Fruit fly (Drosophila melanogaster) whole organism, embryonic: ENCODE results near the gene Nepl21.
A peak's percentile ranks its signal among the peaks of the same experiment; 100 is the strongest.

ENCODE experiments used
- ATbp ChIP-seq: fragments of 200-800 bp; sonication (Bioruptor generic); optimal IDR thresholded peaks from 2 replicates; lab custom pipeline; 2017; ENCODE audit warnings: missing biosample characterization, mild to moderate bottlenecking, missing genetic modification characterization, missing genetic modification reagents
- Adf1 ChIP-seq: fragments of 200-800 bp; sonication (Bioruptor generic); IDR thresholded peaks from 2 replicates; pipeline ENCODE4 v1.3.6; 2022; ENCODE audit warnings: missing biosample characterization, missing genetic modification characterization
- Bdp1 ChIP-seq: fragments of 200-800 bp; sonication (Bioruptor generic); optimal IDR thresholded peaks from 3 replicates; lab custom pipeline; 2016; ENCODE audit warnings: missing biosample characterization, missing genetic modification characterization
- Blimp-1 ChIP-seq: fragments of 200-800 bp; sonication (Bioruptor generic); optimal IDR thresholded peaks from 3 replicates; lab custom pipeline; 2018; ENCODE audit warnings: missing biosample characterization, missing genetic modification characterization, mild to moderate bottlenecking, moderate library complexity, missing genetic modification reagents
- CG12219 ChIP-seq: fragments of 200-800 bp; sonication (Bioruptor generic); optimal IDR thresholded peaks from 3 replicates; lab custom pipeline; 2018; ENCODE audit warnings: missing biosample characterization, mild to moderate bottlenecking, missing genetic modification characterization
- CG14050 ChIP-seq: fragments of 200-800 bp; sonication (Bioruptor generic); IDR thresholded peaks from 3 replicates; pipeline ENCODE4 v1.3.6; 2022; ENCODE audit warnings: missing biosample characterization, missing genetic modification characterization
- CG15479 ChIP-seq: fragments of 200-800 bp; sonication (Bioruptor generic); optimal IDR thresholded peaks from 3 replicates; lab custom pipeline; 2019; ENCODE audit warnings: missing biosample characterization, mild to moderate bottlenecking, missing genetic modification characterization, moderate library complexity
- CG2199 ChIP-seq: fragments of 200-800 bp; sonication (Bioruptor generic); IDR thresholded peaks from 3 replicates; pipeline ENCODE4 v1.3.6; 2022; ENCODE audit warnings: missing biosample characterization, missing genetic modification characterization
- CG34376 ChIP-seq: fragments of 200-800 bp; sonication (Bioruptor generic); optimal IDR thresholded peaks from 2 replicates; lab custom pipeline; 2018; ENCODE audit warnings: missing biosample characterization, mild to moderate bottlenecking, missing genetic modification characterization
- CG4360 ChIP-seq: fragments of 200-800 bp; sonication (Bioruptor generic); IDR thresholded peaks from 2 replicates; pipeline ENCODE4 v1.3.6; 2022; ENCODE audit warnings: missing biosample characterization, missing genetic modification characterization
- CG7357 ChIP-seq: fragments of 200-800 bp; sonication (Bioruptor generic); IDR thresholded peaks from 3 replicates; pipeline ENCODE4 v1.3.6; 2022; ENCODE audit warnings: missing biosample characterization, missing genetic modification characterization
- CG7839 ChIP-seq: fragments of 200-800 bp; sonication (Bioruptor generic); optimal IDR thresholded peaks from 3 replicates; lab custom pipeline; 2018; ENCODE audit warnings: missing biosample characterization, mild to moderate bottlenecking, missing genetic modification characterization, moderate library complexity
- CG7963 ChIP-seq: fragments of 200-800 bp; sonication (Bioruptor generic); IDR thresholded peaks from 3 replicates; pipeline ENCODE4 v1.3.6; 2022; ENCODE audit warnings: missing biosample characterization, missing genetic modification characterization; ENCODE audit not compliant: partially characterized antibody
- CG9727 ChIP-seq: fragments of 200-800 bp; sonication (Bioruptor generic); optimal IDR thresholded peaks from 3 replicates; lab custom pipeline; 2017; ENCODE audit warnings: missing biosample characterization, mild to moderate bottlenecking, missing genetic modification characterization
- D ChIP-seq, 2 experiments: fragments of 200-800 bp in 1 of 2; fragments of >200 bp in 1 of 2; sonication (Bioruptor generic) in 1 of 2; optimal IDR thresholded peaks; 2 replicates in 1 of 2; 3 replicates in 1 of 2; lab custom pipeline; 2017; ENCODE audit warnings: mild to moderate bottlenecking in 1 of 2, missing biosample characterization in 1 of 2, missing genetic modification characterization in 1 of 2, missing genetic modification reagents in 1 of 2
- D19B ChIP-seq: fragments of 200-800 bp; sonication (Bioruptor generic); optimal IDR thresholded peaks from 2 replicates; lab custom pipeline; 2017; ENCODE audit warnings: missing biosample characterization, mild to moderate bottlenecking, missing genetic modification characterization
- GATAe ChIP-seq: fragments of 200-800 bp; sonication (Bioruptor generic); conservative IDR thresholded peaks from 2 replicates; pipeline ENCODE4 v1.3.6; 2022; ENCODE audit warnings: missing biosample characterization, missing genetic modification characterization
- Hand ChIP-seq: fragments of 200-800 bp; sonication (Bioruptor generic); optimal IDR thresholded peaks from 2 replicates; lab custom pipeline; 2017; ENCODE audit warnings: mild to moderate bottlenecking, missing biosample characterization, missing genetic modification reagents, missing genetic modification characterization
- HmgD ChIP-seq: fragments of 200-800 bp; sonication (Bioruptor generic); optimal IDR thresholded peaks from 3 replicates; lab custom pipeline; 2016; ENCODE audit warnings: missing biosample characterization, missing genetic modification characterization
- HmgZ ChIP-seq: fragments of 200-800 bp; sonication (Bioruptor generic); optimal IDR thresholded peaks from 2 replicates; lab custom pipeline; 2018; ENCODE audit warnings: missing biosample characterization, mild to moderate bottlenecking, missing genetic modification characterization
- Med ChIP-seq: fragments of 200-800 bp; sonication (Bioruptor generic); peaks from one replicate; lab custom pipeline; 2016; ENCODE audit warnings: missing biosample characterization, missing genetic modification characterization, mild to moderate bottlenecking, inconsistent platforms, moderate library complexity
- Nf-YA ChIP-seq: fragments of 200-800 bp; sonication (Bioruptor generic); IDR thresholded peaks from 2 replicates; pipeline ENCODE4 v1.3.6; 2022; ENCODE audit warnings: missing biosample characterization, missing genetic modification characterization
- Pdp1 ChIP-seq, 2 experiments: fragments of 200-800 bp; sonication (Bioruptor generic); optimal IDR thresholded peaks; 3 replicates each; lab custom pipeline; 2016; ENCODE audit warnings: missing biosample characterization in 2 of 2, missing genetic modification characterization in 2 of 2, mild to moderate bottlenecking in 1 of 2, moderate library complexity in 1 of 2
- Poxn ChIP-seq: fragments of 200-800 bp; sonication (Bioruptor generic); IDR thresholded peaks from 2 replicates; pipeline ENCODE4 v1.3.6; 2022; ENCODE audit warnings: missing biosample characterization, missing genetic modification characterization
- Xrp1 ChIP-seq: fragments of 200-800 bp; sonication (Bioruptor generic); IDR thresholded peaks from 2 replicates; pipeline ENCODE4 v1.3.6; 2022; ENCODE audit warnings: missing biosample characterization, missing genetic modification characterization
- bbx ChIP-seq: fragments of 200-800 bp; sonication (Bioruptor generic); IDR thresholded peaks from 2 replicates; pipeline ENCODE4 v1.3.6; 2022; ENCODE audit warnings: missing biosample characterization, missing genetic modification characterization; ENCODE audit not compliant: partially characterized antibody
- cato ChIP-seq: fragments of 200-800 bp; sonication (Bioruptor generic); optimal IDR thresholded peaks from 2 replicates; lab custom pipeline; 2016; ENCODE audit warnings: missing biosample characterization, missing genetic modification characterization, borderline replicate concordance
- cg ChIP-seq: fragments of 200-800 bp; sonication (Bioruptor generic); optimal IDR thresholded peaks from 3 replicates; lab custom pipeline; 2019; ENCODE audit warnings: missing biosample characterization, mild to moderate bottlenecking, missing genetic modification characterization, moderate library complexity
- cwo ChIP-seq: fragments of 200-800 bp; sonication (Bioruptor generic); optimal IDR thresholded peaks from 3 replicates; lab custom pipeline; 2017; ENCODE audit warnings: missing biosample characterization, missing genetic modification characterization, mild to moderate bottlenecking, moderate library complexity, missing genetic modification reagents
- disco-r ChIP-seq: fragments of 200-800 bp; sonication (Bioruptor generic); optimal IDR thresholded peaks from 2 replicates; lab custom pipeline; 2016; ENCODE audit warnings: missing biosample characterization, missing genetic modification characterization
- dmrt11E ChIP-seq: fragments of 200-800 bp; sonication (Bioruptor generic); optimal IDR thresholded peaks from 3 replicates; lab custom pipeline; 2018; ENCODE audit warnings: missing biosample characterization, mild to moderate bottlenecking, missing genetic modification characterization, moderate library complexity
- ewg ChIP-seq: fragments of 200-800 bp; sonication (Bioruptor generic); optimal IDR thresholded peaks from 3 replicates; lab custom pipeline; 2017; ENCODE audit warnings: mild to moderate bottlenecking, missing biosample characterization, missing genetic modification reagents, missing genetic modification characterization
- exex ChIP-seq: fragments of 200-800 bp; sonication (Bioruptor generic); optimal IDR thresholded peaks from 4 replicates; lab custom pipeline; 2018; ENCODE audit warnings: missing biosample characterization, mild to moderate bottlenecking, missing genetic modification characterization, moderate library complexity
- gce ChIP-seq: fragments of 200-800 bp; sonication (Bioruptor generic); IDR thresholded peaks from 3 replicates; pipeline ENCODE4 v1.3.6; 2022; ENCODE audit warnings: missing biosample characterization, missing genetic modification characterization
- mirr ChIP-seq: fragments of 200-800 bp; sonication (Bioruptor generic); optimal IDR thresholded peaks from 3 replicates; lab custom pipeline; 2018; ENCODE audit warnings: missing biosample characterization, mild to moderate bottlenecking, missing genetic modification characterization
- onecut ChIP-seq: fragments of 200-800 bp; sonication (Bioruptor generic); IDR thresholded peaks from 2 replicates; pipeline ENCODE4 v1.3.6; 2022; ENCODE audit warnings: missing biosample characterization, missing genetic modification characterization
- pan ChIP-seq, 4 experiments: fragments of >200 bp in 3 of 4; fragments of 200-800 bp in 1 of 4; sonication (Bioruptor generic) in 1 of 4; optimal IDR thresholded peaks in 3 of 4; IDR thresholded peaks in 1 of 4; 2 replicates each; pipeline versions ENCODE4 v1.3.6 to Lab custom; 2017 to 2022; ENCODE audit warnings: missing biosample characterization in 2 of 4, missing genetic modification characterization in 2 of 4, mixed read lengths in 1 of 4
- sd ChIP-seq: fragments of 200-800 bp; sonication (Bioruptor generic); optimal IDR thresholded peaks from 3 replicates; lab custom pipeline; 2018; ENCODE audit warnings: missing biosample characterization, mild to moderate bottlenecking, missing genetic modification characterization, moderate library complexity
- sens ChIP-seq: fragments of 200-800 bp; sonication (Bioruptor generic); peaks from one replicate; lab custom pipeline; 2016; ENCODE audit warnings: missing biosample characterization, missing genetic modification characterization
- sima ChIP-seq: fragments of 200-800 bp; sonication (Bioruptor generic); optimal IDR thresholded peaks from 2 replicates; lab custom pipeline; 2016; ENCODE audit warnings: missing biosample characterization, missing genetic modification characterization
- twi ChIP-seq: fragments of 200-800 bp; optimal IDR thresholded peaks from 2 replicates; lab custom pipeline; 2019; ENCODE audit warnings: missing biosample characterization, mild to moderate bottlenecking, missing genetic modification characterization, moderate library complexity

The Nepl21 gene

dm6 chr3R:28883434-28883833, at the start of gene Nepl21:
Gene Nepl21 (plus strand): TSS chr3R:28883693.
- TF ChIP-seq D19B (GFP tag; lab: Kevin White, UChicago) (no peak), cwo (GFP tag; lab: Kevin White, UChicago) (peak; percentile 14), CG34376 (GFP tag; lab: Kevin White, UChicago) (peak; percentile 37), Bdp1 (no peak)

- TF ChIP-seq sima (GFP tag; lab: Kevin White, UChicago) (no peak), Adf1 (no peak), CG14050 (GFP tag; lab: Robert Waterston, UW) (no peak)
These were observed 42.9 kb upstream of the Nepl21 start for dm6 chr3R:28840620-28841019.

- TF ChIP-seq CG9727 = no peak
- TF ChIP-seq dmrt11E (tag; lab: Kevin White, UChicago) = peak; percentile 7
- 0 out of 2 replicates have a peak, but pooled peaks have one; percentile 15 for TF ChIP-seq Xrp1 (GFP tag; lab: Robert Waterston, UW)
- peak; percentile 45 for TF ChIP-seq sens (GFP tag; lab: Kevin White, UChicago)
These were observed 41.5 kb upstream of the Nepl21 start for dm6 chr3R:28841968-28842367.

dm6 chr3R:28842431-28842830, 41.1 kb upstream of the Nepl21 start:
- TF ChIP-seq HmgZ (tag; lab: Kevin White, UChicago) (peak; percentile 1), mirr (peak; percentile 45), sd (tag; lab: Kevin White, UChicago) (peak; percentile 84), Poxn (GFP tag; lab: Robert Waterston, UW) (no peak), CG7839 (tag; lab: Kevin White, UChicago) (no peak), Med (GFP tag; lab: Kevin White, UChicago) (peak; percentile 52), Nf-YA (no peak), GATAe (GFP tag; lab: Robert Waterston, UW) (peak; percentile 51; the same call in 1 of the 2 replicates), exex (tag; lab: Kevin White, UChicago) (peak; percentile 79), gce (GFP tag; lab: Robert Waterston, UW) (no peak), Hand (GFP tag; lab: Kevin White, UChicago) (no peak), pan (optimal IDR thresholded peaks at IDR 0.05; lab: Kevin White, UChicago) (no peak), pan (GFP tag; optimal IDR thresholded peaks at IDR 0.05 in 1 of 2, IDR thresholded peaks at IDR 0.05 in 1 of 2) (no peak)
- TF ChIP-seq, all 482 proteins: peak for 6

dm6 chr3R:28843776-28844610, 39.5 kb upstream of the Nepl21 start:
- TF ChIP-seq CG15479 (GFP tag; lab: Kevin White, UChicago) (peak; percentile 92), CG2199 (GFP tag; lab: Robert Waterston, UW) (0 out of 3 replicates have a peak, but pooled peaks have one; percentile 8), Pdp1 (GFP tag; optimal IDR thresholded peaks at IDR 0.05; lab: Kevin White, UChicago) (peak in 1 of 2 experiments; percentile 60), cato (no peak), disco-r (no peak), CG7963 (GFP tag; lab: Robert Waterston, UW) (0 out of 3 replicates have a peak, but pooled peaks have one; percentile 15), HmgD (GFP tag; lab: Kevin White, UChicago) (peak; percentile 15), D (optimal IDR thresholded peaks at IDR 0.05; lab: Kevin White, UChicago) (peak; percentile 55), D (GFP tag; optimal IDR thresholded peaks at IDR 0.05; lab: Kevin White, UChicago) (no peak), CG4360 (peak; percentile 72), Blimp-1 (GFP tag; lab: Kevin White, UChicago) (peak; percentile 71), onecut (GFP tag; lab: Robert Waterston, UW) (peak; percentile 98), CG12219 (GFP tag; lab: Kevin White, UChicago) (no peak), ATbp (GFP tag; lab: Kevin White, UChicago) (peak; percentile 14), CG7357 (no peak), twi (tag; lab: Kevin White, UChicago) (no peak), bbx (GFP tag; lab: Robert Waterston, UW) (0 out of 2 replicates have a peak, but pooled peaks have one; percentile 19), cg (peak; percentile 89), ewg (GFP tag; lab: Kevin White, UChicago) (peak; percentile 46)
